Worm (Caenorhabditis elegans) whole organism, L2 larva: ENCODE data around the gene vha-1.

Experiments used
- C34F6.9 ChIP-seq: fragments of 150-350 bp; optimal IDR thresholded peaks from 2 replicates; lab custom pipeline; 2014; ENCODE audit warnings: missing biosample characterization, missing genetic modification characterization
- F13H6.1 ChIP-seq: sonication (generic microtip); optimal IDR thresholded peaks from 2 replicates; lab custom pipeline; 2016; ENCODE audit warnings: missing genetic modification characterization, missing compliant biosample characterization
- R02D3.7 ChIP-seq: fragments of 150-350 bp; optimal IDR thresholded peaks from 2 replicates; lab custom pipeline; 2014; ENCODE audit warnings: missing biosample characterization, missing genetic modification characterization
- Y55F3AM.14 ChIP-seq: fragments of 200-800 bp; sonication (Bioruptor generic); optimal IDR thresholded peaks from 2 replicates; lab custom pipeline; 2018; ENCODE audit warnings: mild to moderate bottlenecking, missing genetic modification characterization, missing compliant biosample characterization
- aly-2 ChIP-seq: fragments of 150-350 bp; optimal IDR thresholded peaks from 2 replicates; lab custom pipeline; 2014; ENCODE audit warnings: missing biosample characterization, missing genetic modification characterization
- ama-1 ChIP-seq: fragments of 150-350 bp; optimal IDR thresholded peaks from 2 replicates; lab custom pipeline; 2018; ENCODE audit warnings: inconsistent platforms
- blmp-1 ChIP-seq: sonication (generic microtip); optimal IDR thresholded peaks from 2 replicates; lab custom pipeline; 2017; ENCODE audit warnings: missing genetic modification characterization, mild to moderate bottlenecking, missing compliant biosample characterization, antibody characterized with exemption, moderate library complexity; ENCODE audit not compliant: insufficient read depth
- ceh-16 ChIP-seq: fragments of 150-350 bp; optimal IDR thresholded peaks from 2 replicates; lab custom pipeline; 2014; ENCODE audit warnings: missing biosample characterization, missing genetic modification characterization
- ceh-82 ChIP-seq: fragments of 150-350 bp; optimal IDR thresholded peaks from 2 replicates; lab custom pipeline; 2014; ENCODE audit warnings: missing biosample characterization, missing genetic modification characterization
- crh-2 ChIP-seq: sonication (generic microtip); optimal IDR thresholded peaks from 2 replicates; lab custom pipeline; 2017; ENCODE audit warnings: missing biosample characterization, missing genetic modification characterization
- dmd-4 ChIP-seq: sonication (generic microtip); optimal IDR thresholded peaks from 2 replicates; lab custom pipeline; 2017; ENCODE audit warnings: missing biosample characterization, missing genetic modification characterization
- egl-27 ChIP-seq: sonication (generic microtip); optimal IDR thresholded peaks from 3 replicates; lab custom pipeline; 2017; ENCODE audit warnings: missing biosample characterization, missing genetic modification reagents, missing genetic modification characterization
- elt-3 ChIP-seq: sonication (generic microtip); optimal IDR thresholded peaks from 2 replicates; lab custom pipeline; 2017; ENCODE audit warnings: missing biosample characterization, missing genetic modification characterization
- fos-1 ChIP-seq: fragments of 150-350 bp; optimal IDR thresholded peaks from 2 replicates; lab custom pipeline; 2014; ENCODE audit warnings: missing biosample characterization, missing genetic modification characterization
- gmeb-1 ChIP-seq: fragments of 150-350 bp; optimal IDR thresholded peaks from 2 replicates; lab custom pipeline; 2014; ENCODE audit warnings: missing biosample characterization, missing genetic modification characterization
- lin-13 ChIP-seq: fragments of 150-350 bp; optimal IDR thresholded peaks from 2 replicates; lab custom pipeline; 2014; ENCODE audit warnings: missing biosample characterization, missing genetic modification reagents, missing genetic modification characterization
- lin-39 ChIP-seq: fragments of 150-350 bp; optimal IDR thresholded peaks from 2 replicates; lab custom pipeline; 2014; ENCODE audit warnings: missing biosample characterization, missing genetic modification reagents, missing genetic modification characterization
- lsy-2 ChIP-seq, 2 experiments: fragments of 150-350 bp in 1 of 2; sonication (generic microtip) in 1 of 2; optimal IDR thresholded peaks; 2 replicates each; lab custom pipeline; 2014 to 2017; ENCODE audit warnings: missing biosample characterization in 2 of 2, missing genetic modification characterization in 2 of 2
- mab-5 ChIP-seq: fragments of 150-350 bp; optimal IDR thresholded peaks from 2 replicates; lab custom pipeline; 2014; ENCODE audit warnings: missing biosample characterization, missing genetic modification characterization
- mbf-1 ChIP-seq: sonication (generic microtip); optimal IDR thresholded peaks from 2 replicates; lab custom pipeline; 2017; ENCODE audit warnings: missing biosample characterization, missing genetic modification characterization
- nhr-10 ChIP-seq: sonication (generic microtip); optimal IDR thresholded peaks from 2 replicates; lab custom pipeline; 2017; ENCODE audit warnings: missing biosample characterization, missing genetic modification characterization
- nhr-129 ChIP-seq: fragments of 150-350 bp; optimal IDR thresholded peaks from 2 replicates; lab custom pipeline; 2014; ENCODE audit warnings: missing biosample characterization, missing genetic modification characterization
- nhr-23 ChIP-seq: fragments of 150-350 bp; optimal IDR thresholded peaks from 2 replicates; lab custom pipeline; 2014; ENCODE audit warnings: missing biosample characterization, missing genetic modification reagents, missing genetic modification characterization
- nhr-237 ChIP-seq: fragments of 150-350 bp; optimal IDR thresholded peaks from 2 replicates; lab custom pipeline; 2014; ENCODE audit warnings: missing biosample characterization, missing genetic modification characterization
- nhr-25 ChIP-seq: fragments of 150-350 bp; sonication (generic microtip); optimal IDR thresholded peaks from 3 replicates; lab custom pipeline; 2014; ENCODE audit warnings: missing biosample characterization, missing genetic modification characterization
- nhr-77 ChIP-seq: fragments of 150-350 bp; optimal IDR thresholded peaks from 2 replicates; lab custom pipeline; 2014; ENCODE audit warnings: missing biosample characterization, missing genetic modification characterization
- peb-1 ChIP-seq: fragments of 150-350 bp; optimal IDR thresholded peaks from 2 replicates; lab custom pipeline; 2014; ENCODE audit warnings: missing biosample characterization, missing genetic modification characterization
- sem-4 ChIP-seq: fragments of 150-350 bp; optimal IDR thresholded peaks from 2 replicates; lab custom pipeline; 2014; ENCODE audit warnings: missing biosample characterization, missing genetic modification reagents, missing genetic modification characterization
- skn-1 ChIP-seq: sonication (generic microtip); optimal IDR thresholded peaks from 2 replicates; lab custom pipeline; 2017; ENCODE audit warnings: missing biosample characterization, missing genetic modification characterization
- sma-9 ChIP-seq, 2 experiments: fragments of 150-350 bp in 1 of 2; sonication (generic microtip) in 1 of 2; optimal IDR thresholded peaks; 2 replicates each; lab custom pipeline; 2014 to 2016; ENCODE audit warnings: missing genetic modification characterization in 2 of 2, mild to moderate bottlenecking in 1 of 2, missing biosample characterization in 1 of 2, missing compliant biosample characterization in 1 of 2, missing genetic modification reagents in 1 of 2, moderate library complexity in 1 of 2
- snpc-4 ChIP-seq: fragments of 150-350 bp; optimal IDR thresholded peaks from 2 replicates; lab custom pipeline; 2014; ENCODE audit warnings: missing biosample characterization, missing genetic modification characterization
- zag-1 ChIP-seq: fragments of 150-350 bp; optimal IDR thresholded peaks from 2 replicates; lab custom pipeline; 2014; ENCODE audit warnings: missing biosample characterization, missing genetic modification characterization
- ztf-1 ChIP-seq: fragments of 200-800 bp; sonication (Bioruptor generic); conservative IDR thresholded peaks from 2 replicates; pipeline ENCODE4 v1.3.6; 2022; ENCODE audit warnings: missing genetic modification characterization, missing compliant biosample characterization
- ztf-4 ChIP-seq: fragments of 150-350 bp; optimal IDR thresholded peaks from 2 replicates; lab custom pipeline; 2014; ENCODE audit warnings: missing biosample characterization, missing genetic modification characterization

vha-1 gene

DNA sequence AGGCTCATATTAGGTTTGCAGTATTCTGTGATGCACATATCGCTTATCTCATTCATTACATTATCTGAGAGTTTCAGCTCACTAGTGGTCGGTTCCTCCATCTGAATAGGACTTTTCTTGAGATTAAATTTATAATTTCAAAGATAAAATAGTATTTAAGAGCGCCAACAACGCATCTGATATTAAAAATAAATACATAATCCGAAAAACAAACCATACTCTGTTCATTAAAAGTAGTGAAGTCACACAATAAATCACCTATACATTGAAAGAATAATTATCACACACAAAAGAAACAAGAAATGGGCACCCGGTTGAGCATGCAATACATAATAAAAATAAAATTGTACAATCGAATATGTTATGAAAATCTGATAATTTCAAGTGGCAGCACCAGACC lies 23.6 kb upstream of the vha-1 start, which contains the start of gene vps-53:
TSS of gene vps-53 (minus strand) at position 101 of the 400 bp plus-strand sequence.
- TF ChIP-seq nhr-23 (tag; lab: Kevin White, UChicago) (no peak), ama-1 (lab: Kevin White, UChicago) (no peak), aly-2 (no peak), R02D3.7 (tag; lab: Kevin White, UChicago) (no peak), lin-13 (GFP tag; lab: Kevin White, UChicago) (no peak), nhr-129 (tag; lab: Kevin White, UChicago) (no peak)

DNA sequence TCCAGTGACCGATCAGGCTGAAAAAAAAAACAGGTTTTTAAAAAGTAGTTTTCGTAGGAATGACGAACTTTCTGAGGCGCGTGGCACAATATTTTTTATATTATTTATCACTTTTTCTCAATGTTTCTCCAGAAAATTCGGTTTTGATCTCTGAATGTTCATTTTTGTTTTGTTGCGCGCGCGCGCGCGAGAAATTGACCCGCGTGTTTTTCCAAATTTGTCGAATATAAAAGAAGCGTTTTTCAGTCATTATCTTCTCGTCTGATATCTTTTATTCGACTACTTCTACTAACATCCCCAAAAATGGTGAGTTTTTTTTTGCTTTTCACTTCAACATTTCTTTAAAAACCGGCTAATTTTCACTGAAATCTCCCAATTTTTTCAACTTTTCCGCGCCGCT lies 22.2 kb upstream of the vha-1 start, which contains the start of gene rmd-1:
TSS of gene rmd-1 (plus strand) at position 247 of the 400 bp plus-strand sequence.
- TF ChIP-seq nhr-23 (tag; lab: Kevin White, UChicago) (no peak), mab-5 (no peak), zag-1 (tag; lab: Kevin White, UChicago) (no peak), nhr-25 (tag; lab: Kevin White, UChicago) (no peak), gmeb-1 (tag; lab: Kevin White, UChicago) (no peak)

DNA sequence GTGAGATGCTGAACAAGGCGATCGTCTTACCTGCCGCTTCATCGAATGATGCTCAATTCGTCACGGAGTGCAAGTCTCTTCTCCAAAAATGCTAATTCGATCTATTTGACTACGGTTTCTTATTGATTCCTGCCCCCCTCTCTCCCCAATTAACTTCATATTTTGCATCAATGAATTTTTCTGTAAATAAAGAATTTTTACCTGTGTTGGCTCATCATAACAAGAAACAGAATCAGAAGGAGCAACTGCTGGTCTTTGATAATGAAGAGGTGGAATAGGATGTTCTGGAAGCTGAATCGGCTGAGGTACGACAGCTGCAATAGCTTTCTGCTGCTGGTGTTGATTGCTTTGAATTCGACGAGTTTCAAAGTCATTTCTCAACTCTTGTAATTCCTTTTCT lies 20.9 kb upstream of the vha-1 start:
- no peak for TF ChIP-seq snpc-4 (tag; lab: Kevin White, UChicago)
- TF ChIP-seq egl-27: no peak
- TF ChIP-seq lsy-2 (tag; optimal IDR thresholded peaks at IDR 0.05; lab: Kevin White, UChicago): no peak
- TF ChIP-seq blmp-1 (tag; lab: Kevin White, UChicago): no peak
- no peak for TF ChIP-seq nhr-129 (tag; lab: Kevin White, UChicago)
- TF ChIP-seq ama-1 (lab: Kevin White, UChicago): no peak

DNA sequence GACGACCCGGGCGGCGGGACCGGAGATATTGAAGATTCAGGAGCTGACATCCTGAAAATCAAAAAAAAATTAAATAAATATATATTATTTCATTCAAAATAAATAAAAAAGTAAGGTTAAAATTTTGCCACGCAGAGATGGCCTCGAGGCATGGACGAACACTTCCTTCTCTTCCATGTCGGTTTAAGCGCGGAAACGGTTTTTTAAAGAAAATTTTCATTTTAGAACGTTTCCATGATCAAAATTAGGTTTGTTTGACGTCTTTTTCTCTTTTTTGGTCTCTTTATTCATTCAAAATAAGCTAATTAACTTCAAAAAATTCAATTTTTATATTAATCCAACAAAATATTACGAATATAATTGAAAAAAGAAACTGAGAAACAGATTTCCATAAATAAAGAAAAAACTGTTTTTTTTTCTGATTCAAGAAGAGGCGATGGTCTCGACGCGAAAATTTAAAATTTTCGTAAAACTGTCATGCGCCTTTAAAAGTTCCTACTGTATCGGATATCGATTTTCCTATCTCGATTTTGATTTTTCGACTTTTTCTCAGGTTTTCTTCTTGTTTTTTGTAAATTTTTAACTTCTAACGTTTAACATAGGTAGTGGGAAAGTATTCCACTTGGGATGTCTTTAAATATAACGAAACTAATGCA lies 18.8 kb upstream of the vha-1 start, which contains the start of gene gcc-2:
TSS of gene gcc-2 (minus strand) at position 51 of the 656 bp plus-strand sequence.
- no peak for TF ChIP-seq ztf-1 (GFP tag; lab: Robert Waterston, UW)
- TF ChIP-seq zag-1 (tag; lab: Kevin White, UChicago): no peak
- TF ChIP-seq dmd-4 (tag; lab: Kevin White, UChicago): no peak
- no peak for TF ChIP-seq nhr-237
- TF ChIP-seq sem-4 (tag; lab: Kevin White, UChicago): no peak
- no peak for TF ChIP-seq elt-3
- TF ChIP-seq ceh-16: no peak
- TF ChIP-seq C34F6.9 (tag; lab: Kevin White, UChicago): no peak
- TF ChIP-seq lin-39 (tag; lab: Kevin White, UChicago): no peak
- no peak for TF ChIP-seq ceh-82 (tag; lab: Kevin White, UChicago)
- TF ChIP-seq egl-27: no peak
- no peak for TF ChIP-seq mbf-1 (tag; lab: Kevin White, UChicago)
- TF ChIP-seq snpc-4 (tag; lab: Kevin White, UChicago): no peak
- no peak for TF ChIP-seq Y55F3AM.14 (GFP tag; lab: Kevin White, UChicago)
- no peak for TF ChIP-seq fos-1 (tag; lab: Kevin White, UChicago)
- TF ChIP-seq skn-1 (tag; lab: Kevin White, UChicago): no peak
- no peak for TF ChIP-seq nhr-23 (tag; lab: Kevin White, UChicago)
- no peak for TF ChIP-seq aly-2

DNA sequence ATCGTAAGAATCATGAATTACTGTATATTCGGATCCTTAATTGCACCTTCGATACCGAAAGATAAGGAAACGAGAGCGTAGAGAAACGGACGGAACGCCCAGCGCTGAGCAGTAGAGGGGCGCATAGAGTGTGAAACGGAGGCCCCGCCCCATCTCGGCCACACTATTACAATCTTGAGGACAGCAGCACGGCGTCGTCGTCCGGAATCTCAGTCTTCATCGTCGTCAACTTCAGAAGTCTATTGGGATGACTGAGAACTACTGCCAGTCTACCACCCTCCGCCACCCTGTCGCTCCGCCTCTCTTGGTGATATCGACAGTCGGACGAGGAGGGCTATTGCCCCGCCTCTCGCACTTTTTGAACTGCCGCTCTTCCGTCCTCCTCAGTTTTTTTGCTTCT lies 16.3 kb upstream of the vha-1 start:
- TF ChIP-seq F13H6.1 (tag; lab: Kevin White, UChicago): no peak
- TF ChIP-seq dmd-4 (tag; lab: Kevin White, UChicago): no peak
- TF ChIP-seq ztf-4 (tag; lab: Kevin White, UChicago): no peak
- no peak for TF ChIP-seq ama-1 (lab: Kevin White, UChicago)
- TF ChIP-seq crh-2 (tag; lab: Kevin White, UChicago): no peak
- no peak for TF ChIP-seq ceh-82 (tag; lab: Kevin White, UChicago)
- no peak for TF ChIP-seq blmp-1 (tag; lab: Kevin White, UChicago)
- no peak for TF ChIP-seq sem-4 (tag; lab: Kevin White, UChicago)
- TF ChIP-seq peb-1: no peak
- TF ChIP-seq lin-39 (tag; lab: Kevin White, UChicago): no peak
- no peak for TF ChIP-seq sma-9 (GFP tag; optimal IDR thresholded peaks at IDR 0.05; lab: Kevin White, UChicago)
- TF ChIP-seq sma-9 (tag; optimal IDR thresholded peaks at IDR 0.05; lab: Kevin White, UChicago): no peak
- no peak for TF ChIP-seq elt-3
- TF ChIP-seq C34F6.9 (tag; lab: Kevin White, UChicago): no peak
- TF ChIP-seq nhr-129 (tag; lab: Kevin White, UChicago): no peak
- no peak for TF ChIP-seq lsy-2 (tag; optimal IDR thresholded peaks at IDR 0.05; lab: Kevin White, UChicago)
- TF ChIP-seq nhr-10 (tag; lab: Kevin White, UChicago): no peak
- no peak for TF ChIP-seq nhr-23 (tag; lab: Kevin White, UChicago)
- TF ChIP-seq nhr-237: no peak
- no peak for TF ChIP-seq nhr-77 (tag; lab: Kevin White, UChicago)
- TF ChIP-seq, all 48 proteins: peak for 0
